Worm (Caenorhabditis elegans): ENCODE data around the gene C28H8.8.

C28H8.8 gene

ce11 chrIII:5906059-5906458, 17.5 kb upstream of the C28H8.8 start, which contains the start of gene dpff-1 (continued):
- TF ChIP-seq unc-86 (tag; optimal IDR thresholded peaks at IDR 0.05) (no peak), C16A3.4 (tag; optimal IDR thresholded peaks at IDR 0.05) (no peak), zag-1 (tag; optimal IDR thresholded peaks at IDR 0.05) (no peak), lin-39 (tag; optimal IDR thresholded peaks at IDR 0.05) (no peak), snu-23 (GFP tag; optimal IDR thresholded peaks at IDR 0.05) (peak; percentile 35), vab-15 (tag; optimal IDR thresholded peaks at IDR 0.05) (no peak), unc-98 (GFP tag; IDR thresholded peaks at IDR 0.05) (no peak), sptf-1 (tag; optimal IDR thresholded peaks at IDR 0.05) (no peak), ceh-90 (tag; optimal IDR thresholded peaks at IDR 0.05) (no peak), egl-13 (tag; optimal IDR thresholded peaks at IDR 0.05) (no peak), fkh-4 (tag; optimal IDR thresholded peaks at IDR 0.05; ENCODE audit: borderline replicate concordance) (no peak), lin-13 (GFP tag; optimal IDR thresholded peaks at IDR 0.05) (no peak), F16B12.6 (tag; optimal IDR thresholded peaks at IDR 0.05) (peak; percentile 89), ceh-82 (tag; optimal IDR thresholded peaks at IDR 0.05) (no peak), sup-37 (GFP tag; optimal IDR thresholded peaks at IDR 0.05) (no peak), mdl-1 (tag; optimal IDR thresholded peaks at IDR 0.05) (no peak), Y116A8C.19 (tag; optimal IDR thresholded peaks at IDR 0.05; ENCODE audit: borderline replicate concordance) (no peak), isw-1 (GFP tag; IDR thresholded peaks at IDR 0.05) (no peak), tlp-1 (tag; optimal IDR thresholded peaks at IDR 0.05) (no peak), hpl-2 (GFP tag; optimal IDR thresholded peaks at IDR 0.05) (no peak), dpl-1 (GFP tag; optimal IDR thresholded peaks at IDR 0.05) (peak; percentile 25 to 52 (median 37)), sox-4 (tag; optimal IDR thresholded peaks at IDR 0.05) (no peak), rnt-1 (tag; optimal IDR thresholded peaks at IDR 0.05) (peak; percentile 50), ceh-8 (GFP tag; optimal IDR thresholded peaks at IDR 0.05) (no peak), zip-4 (GFP tag; optimal IDR thresholded peaks at IDR 0.05) (no peak), ces-1 (GFP tag; optimal IDR thresholded peaks at IDR 0.05) (no peak), nhr-28 (tag; optimal IDR thresholded peaks at IDR 0.05) (no peak), lir-3 (tag; optimal IDR thresholded peaks at IDR 0.05; ENCODE audit: poor library complexity) (no peak), efl-1 (optimal IDR thresholded peaks at IDR 0.05) (peak; percentile 42 to 47), efl-1 (GFP tag; optimal IDR thresholded peaks at IDR 0.05 in 1 of 2) (peak; percentile 31 to 93), lin-14 (GFP tag; optimal IDR thresholded peaks at IDR 0.05) (peak; percentile 43), aly-2 (tag; optimal IDR thresholded peaks at IDR 0.05) (no peak), snpc-4 (tag; optimal IDR thresholded peaks at IDR 0.05) (no peak), aha-1 (tag; optimal IDR thresholded peaks at IDR 0.05) (no peak), elt-3 (tag; optimal IDR thresholded peaks at IDR 0.05) (no peak), elt-2 (tag; optimal IDR thresholded peaks at IDR 0.05) (no peak), ama-1 (optimal IDR thresholded peaks at IDR 0.05) (no peak)

- TF ChIP-seq lin-14 (GFP tag; optimal IDR thresholded peaks at IDR 0.05): peak; percentile 54
- no peak for TF ChIP-seq swsn-7 (tag; optimal IDR thresholded peaks at IDR 0.05)
- no peak for TF ChIP-seq zag-1 (tag; optimal IDR thresholded peaks at IDR 0.05)
Observed at ce11 chrIII:5902558-5902957, 14.0 kb upstream of the C28H8.8 start.

- TF ChIP-seq nhr-12 (tag; optimal IDR thresholded peaks at IDR 0.05) (no peak), efl-1 (optimal IDR thresholded peaks at IDR 0.05) (no peak), efl-1 (GFP tag; optimal IDR thresholded peaks at IDR 0.05 in 1 of 2) (peak in 1 of 2 experiments; percentile 87)
Observed at ce11 chrIII:5900709-5901108, 12.1 kb upstream of the C28H8.8 start.

- TF ChIP-seq Y116A8C.19 (tag; optimal IDR thresholded peaks at IDR 0.05; ENCODE audit: borderline replicate concordance) (no peak), efl-3 (GFP tag; optimal IDR thresholded peaks at IDR 0.05) (no peak), hlh-4 (tag; optimal IDR thresholded peaks at IDR 0.05) (no peak), pax-3 (tag; optimal IDR thresholded peaks at IDR 0.05) (no peak), skn-1 (tag; optimal IDR thresholded peaks at IDR 0.05) (no peak), lsy-2 (tag; optimal IDR thresholded peaks at IDR 0.05) (peak in 1 of 2 experiments; percentile 7), ceh-88 (GFP tag; IDR thresholded peaks at IDR 0.05) (no peak), nhr-85 (tag) (no peak), swsn-7 (tag; optimal IDR thresholded peaks at IDR 0.05) (no peak), unc-130 (tag; optimal IDR thresholded peaks at IDR 0.05) (peak; percentile 27), ceh-90 (tag; optimal IDR thresholded peaks at IDR 0.05) (no peak), nhr-12 (tag; optimal IDR thresholded peaks at IDR 0.05) (no peak), lin-14 (GFP tag; optimal IDR thresholded peaks at IDR 0.05) (peak; percentile 74), blmp-1 (tag; optimal IDR thresholded peaks at IDR 0.05) (peak; percentile 64), nhr-71 (tag; optimal IDR thresholded peaks at IDR 0.05) (peak; percentile 30), lin-15B (tag; optimal IDR thresholded peaks at IDR 0.05) (no peak), mef-2 (tag; optimal IDR thresholded peaks at IDR 0.05) (no peak)
Observed at ce11 chrIII:5898631-5899030, 10.1 kb upstream of the C28H8.8 start.
